Fruit fly (Drosophila melanogaster) whole organism, embryonic: ENCODE measurements around the gene CG34281.

ENCODE experiments used
- Abd-B ChIP-seq: fragments of 200-800 bp; sonication (Bioruptor generic); optimal IDR thresholded peaks from 2 replicates; lab custom pipeline; 2018; ENCODE audit warnings: missing biosample characterization, mild to moderate bottlenecking, missing genetic modification characterization, moderate library complexity
- Aef1 ChIP-seq: fragments of 200-800 bp; sonication (Bioruptor generic); IDR thresholded peaks from 3 replicates; pipeline ENCODE4 v1.3.6; 2022; ENCODE audit warnings: missing biosample characterization, missing genetic modification characterization
- Awh ChIP-seq: fragments of 200-800 bp; sonication (Bioruptor generic); IDR thresholded peaks from 2 replicates; pipeline ENCODE4, ENCODE4 v1.3.6; 2022; ENCODE audit warnings: missing biosample characterization, missing genetic modification characterization
- Bgb ChIP-seq: fragments of 200-800 bp; sonication (Bioruptor generic); IDR thresholded peaks from 2 replicates; pipeline ENCODE4 v1.3.6; 2022; ENCODE audit warnings: missing biosample characterization, missing genetic modification characterization; ENCODE audit not compliant: partially characterized antibody
- BtbVII ChIP-seq: fragments of 200-800 bp; sonication (Bioruptor generic); optimal IDR thresholded peaks from 3 replicates; lab custom pipeline; 2017; ENCODE audit warnings: missing biosample characterization, mild to moderate bottlenecking, missing genetic modification characterization
- Bteb2 ChIP-seq: fragments of 200-800 bp; sonication (Bioruptor generic); optimal IDR thresholded peaks from 2 replicates; lab custom pipeline; 2016; ENCODE audit warnings: missing biosample characterization, missing genetic modification characterization
- CG10654 ChIP-seq: fragments of 200-800 bp; sonication (Bioruptor generic); optimal IDR thresholded peaks from 2 replicates; lab custom pipeline; 2016; ENCODE audit warnings: missing biosample characterization, missing genetic modification characterization
- CG11723 ChIP-seq: fragments of 200-800 bp; sonication (Bioruptor generic); optimal IDR thresholded peaks from 2 replicates; lab custom pipeline; 2017; ENCODE audit warnings: missing biosample characterization, mild to moderate bottlenecking, missing genetic modification characterization
- CG12942 ChIP-seq: fragments of 200-800 bp; sonication (Bioruptor generic); optimal IDR thresholded peaks from 3 replicates; lab custom pipeline; 2016; ENCODE audit warnings: missing biosample characterization, missing genetic modification characterization
- CG14014 ChIP-seq: fragments of 200-800 bp; sonication (Bioruptor generic); IDR thresholded peaks from 2 replicates; pipeline ENCODE4 v1.3.6; 2022; ENCODE audit warnings: missing biosample characterization, missing genetic modification characterization
- CG15514 ChIP-seq: fragments of 200-800 bp; sonication (Bioruptor generic); optimal IDR thresholded peaks from 3 replicates; lab custom pipeline; 2017; ENCODE audit warnings: missing biosample characterization, missing genetic modification characterization, mild to moderate bottlenecking, moderate library complexity, missing genetic modification reagents
- CG17802 ChIP-seq: fragments of 200-800 bp; sonication (Bioruptor generic); optimal IDR thresholded peaks from 2 replicates; lab custom pipeline; 2018; ENCODE audit warnings: missing biosample characterization, mild to moderate bottlenecking, missing genetic modification characterization, moderate library complexity
- CG1792 ChIP-seq: fragments of 200-800 bp; sonication (Bioruptor generic); optimal IDR thresholded peaks from 2 replicates; lab custom pipeline; 2016; ENCODE audit warnings: missing biosample characterization, missing genetic modification characterization
- CG1832 ChIP-seq: fragments of 200-800 bp; sonication (Bioruptor generic); optimal IDR thresholded peaks from 2 replicates; lab custom pipeline; 2017; ENCODE audit warnings: missing biosample characterization, mild to moderate bottlenecking, missing genetic modification characterization, inconsistent platforms
- CG2875 ChIP-seq: fragments of 200-800 bp; sonication (Bioruptor generic); optimal IDR thresholded peaks from 2 replicates; lab custom pipeline; 2017; ENCODE audit warnings: missing biosample characterization, mild to moderate bottlenecking, missing genetic modification characterization, missing genetic modification reagents
- CG31388 ChIP-seq: fragments of 200-800 bp; sonication (Bioruptor generic); optimal IDR thresholded peaks from 2 replicates; lab custom pipeline; 2016; ENCODE audit warnings: missing biosample characterization, missing genetic modification characterization
- CG42726 ChIP-seq: fragments of 200-800 bp; sonication (Bioruptor generic); IDR thresholded peaks from 2 replicates; pipeline ENCODE4 v1.3.6; 2022; ENCODE audit warnings: missing biosample characterization, missing genetic modification characterization; ENCODE audit not compliant: partially characterized antibody
- CG43689 ChIP-seq: fragments of 200-800 bp; sonication (Bioruptor generic); IDR thresholded peaks from 2 replicates; pipeline ENCODE4 v1.3.6; 2022; ENCODE audit warnings: missing biosample characterization, missing genetic modification characterization
- CG4854 ChIP-seq: fragments of 200-800 bp; sonication (Bioruptor generic); optimal IDR thresholded peaks from 2 replicates; lab custom pipeline; 2016; ENCODE audit warnings: missing biosample characterization, missing genetic modification characterization, inconsistent platforms
- CrebB ChIP-seq: fragments of 200-800 bp; sonication (Bioruptor generic); optimal IDR thresholded peaks from 3 replicates; lab custom pipeline; 2018; ENCODE audit warnings: missing biosample characterization, mild to moderate bottlenecking, missing genetic modification characterization
- Lim3 ChIP-seq: fragments of 200-800 bp; sonication (Bioruptor generic); IDR thresholded peaks from 2 replicates; pipeline ENCODE4 v1.3.6; 2022; ENCODE audit warnings: missing biosample characterization, missing genetic modification characterization
- NfI ChIP-seq: fragments of 200-800 bp; sonication (Bioruptor generic); optimal IDR thresholded peaks from 3 replicates; lab custom pipeline; 2018; ENCODE audit warnings: missing biosample characterization, mild to moderate bottlenecking, missing genetic modification characterization, moderate library complexity
- Opbp ChIP-seq: fragments of 200-800 bp; sonication (Bioruptor generic); IDR thresholded peaks from 3 replicates; pipeline ENCODE4 v1.3.6; 2022; ENCODE audit warnings: missing biosample characterization, missing genetic modification characterization; ENCODE audit not compliant: partially characterized antibody
- Poxn ChIP-seq: fragments of 200-800 bp; sonication (Bioruptor generic); IDR thresholded peaks from 2 replicates; pipeline ENCODE4 v1.3.6; 2022; ENCODE audit warnings: missing biosample characterization, missing genetic modification characterization
- Sry-δ ChIP-seq: fragments of 200-800 bp; sonication (Bioruptor generic); optimal IDR thresholded peaks from 2 replicates; lab custom pipeline; 2016; ENCODE audit warnings: missing biosample characterization, missing genetic modification characterization
- Ssrp ChIP-seq: fragments of 200-800 bp; sonication (Bioruptor generic); optimal IDR thresholded peaks from 2 replicates; lab custom pipeline; 2018; ENCODE audit warnings: missing biosample characterization, mild to moderate bottlenecking, missing genetic modification characterization, moderate library complexity
- Trl ChIP-seq, 3 experiments: fragments of >200 bp in 2 of 3; fragments of 200-800 bp in 1 of 3; sonication (Bioruptor generic) in 1 of 3; optimal IDR thresholded peaks; 2 replicates in 1 of 3; 3 replicates in 2 of 3; lab custom pipeline; 2016 to 2017; ENCODE audit warnings: missing biosample characterization in 1 of 3, missing genetic modification characterization in 1 of 3
- ac ChIP-seq: fragments of 200-800 bp; sonication (Bioruptor generic); optimal IDR thresholded peaks from 3 replicates; lab custom pipeline; 2017; ENCODE audit warnings: missing biosample characterization, mild to moderate bottlenecking, missing genetic modification characterization
- ara ChIP-seq: fragments of 200-800 bp; sonication (Bioruptor generic); IDR thresholded peaks from 2 replicates; pipeline ENCODE4 v1.3.6; 2022; ENCODE audit warnings: missing biosample characterization, missing genetic modification characterization
- bbx ChIP-seq: fragments of 200-800 bp; sonication (Bioruptor generic); IDR thresholded peaks from 2 replicates; pipeline ENCODE4 v1.3.6; 2022; ENCODE audit warnings: missing biosample characterization, missing genetic modification characterization; ENCODE audit not compliant: partially characterized antibody
- br ChIP-seq: fragments of >200 bp; optimal IDR thresholded peaks from 2 replicates; lab custom pipeline; 2017
- bsh ChIP-seq, 2 experiments: fragments of 200-800 bp; sonication (Bioruptor generic); optimal IDR thresholded peaks; 2 replicates each; lab custom pipeline; 2017 to 2018; ENCODE audit warnings: mild to moderate bottlenecking in 2 of 2, missing biosample characterization in 2 of 2, missing genetic modification characterization in 2 of 2, moderate library complexity in 1 of 2
- cad ChIP-seq: fragments of >200 bp; optimal IDR thresholded peaks from 2 replicates; lab custom pipeline; 2017; ENCODE audit warnings: missing biosample characterization, missing genetic modification characterization
- crol ChIP-seq: fragments of 200-800 bp; sonication (Bioruptor generic); IDR thresholded peaks from 2 replicates; pipeline ENCODE4 v1.3.6; 2022; ENCODE audit warnings: missing biosample characterization, missing genetic modification characterization
- emc ChIP-seq: fragments of 200-800 bp; sonication (Bioruptor generic); optimal IDR thresholded peaks from 2 replicates; lab custom pipeline; 2016; ENCODE audit warnings: missing biosample characterization, missing genetic modification characterization
- fd3F ChIP-seq: fragments of 200-800 bp; sonication (Bioruptor generic); optimal IDR thresholded peaks from 2 replicates; lab custom pipeline; 2018; ENCODE audit warnings: missing biosample characterization, mild to moderate bottlenecking, missing genetic modification characterization, moderate library complexity
- fu2 ChIP-seq: fragments of 200-800 bp; sonication (Bioruptor generic); optimal IDR thresholded peaks from 2 replicates; lab custom pipeline; 2016; ENCODE audit warnings: missing biosample characterization, missing genetic modification characterization
- gcm ChIP-seq: fragments of 200-800 bp; sonication (Bioruptor generic); optimal IDR thresholded peaks from 2 replicates; lab custom pipeline; 2019; ENCODE audit warnings: missing biosample characterization, mild to moderate bottlenecking, missing genetic modification characterization, moderate library complexity
- her ChIP-seq: fragments of 200-800 bp; sonication (Bioruptor generic); optimal IDR thresholded peaks from 2 replicates; lab custom pipeline; 2016; ENCODE audit warnings: missing biosample characterization, missing genetic modification characterization
- mam ChIP-seq: fragments of 200-800 bp; sonication (Bioruptor generic); optimal IDR thresholded peaks from 3 replicates; lab custom pipeline; 2016; ENCODE audit warnings: missing biosample characterization, missing genetic modification characterization
- nom ChIP-seq: fragments of 200-800 bp; sonication (Bioruptor generic); optimal IDR thresholded peaks from 2 replicates; lab custom pipeline; 2017; ENCODE audit warnings: missing biosample characterization, missing genetic modification characterization, mild to moderate bottlenecking, moderate library complexity, missing genetic modification reagents
- oc ChIP-seq: fragments of 200-800 bp; sonication (Bioruptor generic); optimal IDR thresholded peaks from 2 replicates; lab custom pipeline; 2018; ENCODE audit warnings: missing biosample characterization, mild to moderate bottlenecking, missing genetic modification characterization, moderate library complexity
- sob ChIP-seq: fragments of 200-800 bp; sonication (Bioruptor generic); IDR thresholded peaks from 2 replicates; pipeline ENCODE4 v1.3.6; 2022; ENCODE audit warnings: missing biosample characterization, missing genetic modification characterization
- sr ChIP-seq: fragments of 200-800 bp; sonication (Bioruptor generic); IDR thresholded peaks from 3 replicates; pipeline ENCODE4 v1.3.6; 2022; ENCODE audit warnings: missing biosample characterization, missing genetic modification characterization
- tap ChIP-seq: fragments of 200-800 bp; optimal IDR thresholded peaks from 3 replicates; lab custom pipeline; 2019; ENCODE audit warnings: missing biosample characterization, mild to moderate bottlenecking, missing genetic modification characterization, moderate library complexity
- tup ChIP-seq: fragments of 200-800 bp; sonication (Bioruptor generic); optimal IDR thresholded peaks from 2 replicates; lab custom pipeline; 2016; ENCODE audit warnings: missing biosample characterization, mild to moderate bottlenecking, missing genetic modification characterization, moderate library complexity
- unc-4 ChIP-seq: fragments of 200-800 bp; sonication (Bioruptor generic); IDR thresholded peaks from 2 replicates; pipeline ENCODE4 v1.3.6; 2022; ENCODE audit warnings: missing biosample characterization, missing genetic modification characterization; ENCODE audit not compliant: partially characterized antibody
- zen ChIP-seq: fragments of 200-800 bp; sonication (Bioruptor generic); optimal IDR thresholded peaks from 3 replicates; lab custom pipeline; 2018; ENCODE audit warnings: missing biosample characterization, mild to moderate bottlenecking, missing genetic modification characterization, moderate library complexity
- zen2 ChIP-seq: fragments of 200-800 bp; sonication (Bioruptor generic); IDR thresholded peaks from 3 replicates; pipeline ENCODE4 v1.3.6; 2022; ENCODE audit warnings: missing biosample characterization, missing genetic modification characterization; ENCODE audit not compliant: partially characterized antibody

The CG34281 gene

dm6 chr3R:17604198-17604879, 8.3 kb upstream of the CG34281 start:
- TF ChIP-seq br (no peak), bbx (GFP tag; lab: Robert Waterston, UW) (no peak), mam (GFP tag; lab: Kevin White, UChicago) (peak; percentile 14), CG10654 (peak; percentile 59), CG11723 (peak; percentile 70), CG1832 (GFP tag; lab: Kevin White, UChicago) (no peak), Abd-B (GFP tag; lab: Kevin White, UChicago) (peak; percentile 73), Lim3 (GFP tag; lab: Robert Waterston, UW) (no peak), Aef1 (GFP tag; lab: Robert Waterston, UW) (peak; percentile 46; the same call in 2 of the 3 replicates), gcm (GFP tag; lab: Kevin White, UChicago) (peak; percentile 72), bsh (GFP tag; optimal IDR thresholded peaks at IDR 0.05; lab: Kevin White, UChicago) (peak in 1 of 2 experiments; percentile 84), CG31388 (GFP tag; lab: Kevin White, UChicago) (peak; percentile 56), her (GFP tag; lab: Kevin White, UChicago) (no peak), Poxn (GFP tag; lab: Robert Waterston, UW) (no peak), crol (GFP tag; lab: Robert Waterston, UW) (peak; percentile 84), unc-4 (GFP tag; lab: Robert Waterston, UW) (no peak), Awh (no peak), Bteb2 (GFP tag; lab: Kevin White, UChicago) (no peak), Trl (optimal IDR thresholded peaks at IDR 0.05; lab: Kevin White, UChicago) (no peak), Trl (GFP tag; optimal IDR thresholded peaks at IDR 0.05; lab: Kevin White, UChicago) (peak; percentile 7), oc (tag; lab: Kevin White, UChicago) (peak; percentile 37), CG14014 (GFP tag; lab: Robert Waterston, UW) (peak; percentile 54), Opbp (peak; percentile 46; the same call in 1 of the 3 replicates), cad (GFP tag; lab: Kevin White, UChicago) (no peak), CrebB (tag; lab: Kevin White, UChicago) (no peak), sr (GFP tag; lab: Robert Waterston, UW) (no peak), tap (tag; lab: Kevin White, UChicago) (peak; percentile 76), CG2875 (GFP tag; lab: Kevin White, UChicago) (peak; percentile 72), Sry-δ (no peak), CG15514 (peak; percentile 63), CG17802 (peak; percentile 57), CG12942 (peak; percentile 19), ara (GFP tag; lab: Robert Waterston, UW) (no peak; the same call in none of the 2 replicates), emc (GFP tag; lab: Kevin White, UChicago) (no peak), zen (tag; lab: Kevin White, UChicago) (peak; percentile 87), BtbVII (GFP tag; lab: Kevin White, UChicago) (peak; percentile 84), CG42726 (GFP tag; lab: Robert Waterston, UW) (no peak), CG1792 (GFP tag; lab: Kevin White, UChicago) (no peak), sob (GFP tag; lab: Robert Waterston, UW) (peak; percentile 34; the same call in 1 of the 2 replicates), ac (peak; percentile 88), fd3F (GFP tag; lab: Kevin White, UChicago) (peak; percentile 65), fu2 (no peak), NfI (peak; percentile 82), CG4854 (GFP tag; lab: Kevin White, UChicago) (no peak), Bgb (GFP tag; lab: Robert Waterston, UW) (peak; percentile 55; the same call in 1 of the 2 replicates), tup (GFP tag; lab: Kevin White, UChicago) (peak; percentile 7), CG43689 (GFP tag; lab: Robert Waterston, UW) (no peak), nom (GFP tag; lab: Kevin White, UChicago) (no peak), Ssrp (peak; percentile 88), zen2 (GFP tag; lab: Robert Waterston, UW) (no peak)
